Worm (Caenorhabditis elegans): Measurements from ENCODE around the gene T19A5.3.
A peak's percentile ranks its signal among the peaks of the same experiment; 100 is the strongest.

T19A5.3 gene

DNA sequence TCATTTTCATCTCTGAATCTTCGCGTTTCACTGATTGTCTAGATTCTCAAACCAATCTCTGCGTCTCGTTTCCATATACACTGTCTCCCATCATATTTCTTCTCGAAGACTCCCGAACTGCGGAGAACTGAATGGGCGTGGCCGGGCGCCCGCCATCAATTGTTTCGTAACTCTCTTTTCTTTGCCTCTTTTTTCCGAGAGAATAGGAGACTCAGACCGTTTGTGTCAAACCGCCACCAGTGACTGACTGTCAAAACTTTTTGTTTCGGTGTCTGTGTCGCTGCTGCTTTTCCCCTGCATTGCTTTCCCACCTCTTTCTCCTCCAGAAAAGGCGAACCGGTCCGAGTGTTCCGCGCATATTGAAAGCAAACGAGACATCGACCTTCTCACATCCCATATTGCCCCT, 7.7 kb downstream of the T19A5.3 start, which contains the start of gene unc-23 (continued):
- TF ChIP-seq pha-4 (tag; optimal IDR thresholded peaks at IDR 0.05) (no peak), tbx-7 (tag; optimal IDR thresholded peaks at IDR 0.05) (no peak), unc-3 (GFP tag; conservative IDR thresholded peaks at IDR 0.05) (no peak), unc-3 (tag; optimal IDR thresholded peaks at IDR 0.05) (no peak), fkh-6 (tag; optimal IDR thresholded peaks at IDR 0.05) (no peak), dmd-4 (tag; optimal IDR thresholded peaks at IDR 0.05; ENCODE audit: borderline replicate concordance) (no peak), che-1 (tag; optimal IDR thresholded peaks at IDR 0.05) (no peak), unc-55 (GFP tag; optimal IDR thresholded peaks at IDR 0.05) (peak; percentile 86), lim-6 (tag; optimal IDR thresholded peaks at IDR 0.05) (no peak), pax-1 (tag; optimal IDR thresholded peaks at IDR 0.05) (no peak), ceh-19 (GFP tag; optimal IDR thresholded peaks at IDR 0.05) (no peak), ama-1 (optimal IDR thresholded peaks at IDR 0.05) (no peak), Y22D7AL.16 (tag; optimal IDR thresholded peaks at IDR 0.05) (no peak), lin-11 (tag; optimal IDR thresholded peaks at IDR 0.05) (no peak), elt-2 (tag; optimal IDR thresholded peaks at IDR 0.05) (no peak), ceh-24 (tag; optimal IDR thresholded peaks at IDR 0.05) (no peak), npax-4 (tag; optimal IDR thresholded peaks at IDR 0.05) (no peak), ref-2 (tag; optimal IDR thresholded peaks at IDR 0.05) (peak; percentile 54), ceh-9 (tag; optimal IDR thresholded peaks at IDR 0.05) (no peak), nhr-11 (tag; optimal IDR thresholded peaks at IDR 0.05) (no peak), ztf-16 (tag; optimal IDR thresholded peaks at IDR 0.05) (no peak), elt-4 (tag; optimal IDR thresholded peaks at IDR 0.05) (no peak), K02D7.2 (tag; optimal IDR thresholded peaks at IDR 0.05) (no peak), pqm-1 (tag; optimal IDR thresholded peaks at IDR 0.05) (no peak), ceh-2 (tag; optimal IDR thresholded peaks at IDR 0.05) (no peak), sdc-2 (tag; optimal IDR thresholded peaks at IDR 0.05) (no peak), ceh-31 (tag; optimal IDR thresholded peaks at IDR 0.05) (peak; percentile 36), ceh-48 (tag; optimal IDR thresholded peaks at IDR 0.05) (no peak), nhr-232 (tag; optimal IDR thresholded peaks at IDR 0.05) (no peak), hlh-15 (tag; optimal IDR thresholded peaks at IDR 0.05) (no peak), rnt-1 (tag; optimal IDR thresholded peaks at IDR 0.05) (peak; percentile 80), ceh-45 (GFP tag; IDR thresholded peaks at IDR 0.05) (no peak), C08G9.2 (tag; optimal IDR thresholded peaks at IDR 0.05) (peak; percentile 23), hlh-13 (GFP tag; optimal IDR thresholded peaks at IDR 0.05) (no peak), gmeb-2 (tag; optimal IDR thresholded peaks at IDR 0.05) (no peak), hlh-30 (tag; optimal IDR thresholded peaks at IDR 0.05; ENCODE audit: insufficient read depth) (no peak), ceh-30 (tag; optimal IDR thresholded peaks at IDR 0.05) (no peak), madf-2 (tag; optimal IDR thresholded peaks at IDR 0.05) (no peak), ets-4 (tag; optimal IDR thresholded peaks at IDR 0.05) (peak; percentile 60), syd-9 (tag; optimal IDR thresholded peaks at IDR 0.05) (no peak), ahr-1 (tag; optimal IDR thresholded peaks at IDR 0.05) (no peak), K09A11.1 (tag; optimal IDR thresholded peaks at IDR 0.05; ENCODE audit: insufficient read depth) (no peak), pag-3 (tag; optimal IDR thresholded peaks at IDR 0.05; ENCODE audit: borderline replicate concordance) (no peak), ceh-6 (GFP tag; optimal IDR thresholded peaks at IDR 0.05) (no peak), sox-2 (GFP tag; IDR thresholded peaks at IDR 0.05) (no peak), ttx-3 (tag; optimal IDR thresholded peaks at IDR 0.05) (no peak), nfya-1 (tag; optimal IDR thresholded peaks at IDR 0.05) (peak; percentile 79), zip-5 (tag; optimal IDR thresholded peaks at IDR 0.05) (no peak), fax-1 (tag; optimal IDR thresholded peaks at IDR 0.05) (no peak)
